Worm (Caenorhabditis elegans): ENCODE results near the gene C49F8.15.
A peak's percentile ranks its signal among the peaks of the same experiment; 100 is the strongest.

C49F8.15 gene

ce11 chrX:13358573-13358972, 3.8 kb downstream of the C49F8.15 start:
- TF ChIP-seq aly-2 (tag; optimal IDR thresholded peaks at IDR 0.05) (no peak), jun-1 (tag; optimal IDR thresholded peaks at IDR 0.05) (peak; percentile 93), nhr-23 (tag; optimal IDR thresholded peaks at IDR 0.05) (peak; percentile 87), hmg-11 (tag; optimal IDR thresholded peaks at IDR 0.05) (no peak), zag-1 (tag; optimal IDR thresholded peaks at IDR 0.05) (no peak), nhr-11 (tag; optimal IDR thresholded peaks at IDR 0.05) (peak; percentile 90), egl-5 (tag; optimal IDR thresholded peaks at IDR 0.05) (peak; percentile 32), nhr-25 (tag; optimal IDR thresholded peaks at IDR 0.05) (peak; percentile 89), nhr-76 (tag; optimal IDR thresholded peaks at IDR 0.05) (peak; percentile 54), elt-2 (tag; optimal IDR thresholded peaks at IDR 0.05) (peak; percentile 78), ceh-9 (tag; optimal IDR thresholded peaks at IDR 0.05) (no peak), nfya-1 (tag; optimal IDR thresholded peaks at IDR 0.05; ENCODE audit: insufficient read depth) (peak; percentile 63), lin-15B (tag; optimal IDR thresholded peaks at IDR 0.05) (no peak), elt-1 (tag; optimal IDR thresholded peaks at IDR 0.05) (no peak), eor-1 (tag; optimal IDR thresholded peaks at IDR 0.05) (no peak), ztf-4 (tag; optimal IDR thresholded peaks at IDR 0.05) (peak; percentile 12), mml-1 (tag; optimal IDR thresholded peaks at IDR 0.05) (peak; percentile 89), pha-4 (tag; optimal IDR thresholded peaks at IDR 0.05) (peak; percentile 95), tbx-2 (tag; optimal IDR thresholded peaks at IDR 0.05) (peak; percentile 80), elt-3 (tag; optimal IDR thresholded peaks at IDR 0.05) (peak in 2 of 3 experiments; percentile 33 to 61), lsy-12 (tag; optimal IDR thresholded peaks at IDR 0.05) (peak; percentile 59), fkh-10 (GFP tag; optimal IDR thresholded peaks at IDR 0.05) (peak; percentile 78), pqm-1 (tag; optimal IDR thresholded peaks at IDR 0.05) (peak; percentile 91), ama-1 (optimal IDR thresholded peaks at IDR 0.05) (peak; percentile 81), R02D3.7 (tag; optimal IDR thresholded peaks at IDR 0.05) (peak; percentile 18), nhr-28 (tag; optimal IDR thresholded peaks at IDR 0.05) (no peak), mdl-1 (tag; optimal IDR thresholded peaks at IDR 0.05) (peak; percentile 88), nhr-43 (tag; optimal IDR thresholded peaks at IDR 0.05; ENCODE audit: poor library complexity, severe bottlenecking) (peak; percentile 97), egl-27 (tag; optimal IDR thresholded peaks at IDR 0.05) (peak; percentile 69), skn-1 (tag; optimal IDR thresholded peaks at IDR 0.05) (no peak), nhr-12 (tag; optimal IDR thresholded peaks at IDR 0.05) (no peak)

- TF ChIP-seq nhr-43 (tag; optimal IDR thresholded peaks at IDR 0.05; ENCODE audit: poor library complexity, severe bottlenecking): peak; percentile 79
- TF ChIP-seq fkh-2 (tag; optimal IDR thresholded peaks at IDR 0.05): no peak
- TF ChIP-seq nhr-25 (tag; optimal IDR thresholded peaks at IDR 0.05): peak; percentile 44
Observed at ce11 chrX:13357673-13358072, 4.7 kb downstream of the C49F8.15 start.

- TF ChIP-seq mml-1 (tag; optimal IDR thresholded peaks at IDR 0.05) (peak; percentile 14), ceh-82 (tag; optimal IDR thresholded peaks at IDR 0.05) (no peak), jun-1 (tag; optimal IDR thresholded peaks at IDR 0.05) (peak; percentile 87), snpc-4 (tag; optimal IDR thresholded peaks at IDR 0.05) (no peak), nhr-67 (tag; optimal IDR thresholded peaks at IDR 0.05) (no peak), nhr-23 (tag; optimal IDR thresholded peaks at IDR 0.05) (peak; percentile 87), nhr-28 (tag; optimal IDR thresholded peaks at IDR 0.05) (no peak), lin-15B (tag; optimal IDR thresholded peaks at IDR 0.05) (no peak), nhr-43 (tag; optimal IDR thresholded peaks at IDR 0.05; ENCODE audit: poor library complexity, severe bottlenecking) (peak; percentile 90), skn-1 (tag; optimal IDR thresholded peaks at IDR 0.05) (no peak), ZK546.5 (tag; optimal IDR thresholded peaks at IDR 0.05) (no peak), aly-2 (tag; optimal IDR thresholded peaks at IDR 0.05) (no peak), fos-1 (tag; optimal IDR thresholded peaks at IDR 0.05) (no peak), daf-12 (tag; optimal IDR thresholded peaks at IDR 0.05) (no peak), mdl-1 (tag; optimal IDR thresholded peaks at IDR 0.05) (peak; percentile 86), ama-1 (optimal IDR thresholded peaks at IDR 0.05) (no peak), pqm-1 (tag; optimal IDR thresholded peaks at IDR 0.05) (peak; percentile 71), nhr-11 (tag; optimal IDR thresholded peaks at IDR 0.05) (peak; percentile 45), fkh-2 (tag; optimal IDR thresholded peaks at IDR 0.05) (no peak), unc-39 (tag; optimal IDR thresholded peaks at IDR 0.05) (no peak), lsy-12 (tag; optimal IDR thresholded peaks at IDR 0.05) (peak; percentile 24), ztf-11 (tag; optimal IDR thresholded peaks at IDR 0.05) (no peak), pha-4 (tag; optimal IDR thresholded peaks at IDR 0.05) (peak; percentile 21), nfya-1 (tag; optimal IDR thresholded peaks at IDR 0.05; ENCODE audit: insufficient read depth) (peak; percentile 44), ceh-9 (tag; optimal IDR thresholded peaks at IDR 0.05) (no peak), nhr-12 (tag; optimal IDR thresholded peaks at IDR 0.05) (no peak), nhr-76 (tag; optimal IDR thresholded peaks at IDR 0.05) (peak; percentile 43), nhr-25 (tag; optimal IDR thresholded peaks at IDR 0.05) (peak; percentile 87), ztf-4 (tag; optimal IDR thresholded peaks at IDR 0.05) (no peak), egl-27 (tag; optimal IDR thresholded peaks at IDR 0.05) (peak; percentile 85), unc-62 (GFP tag; optimal IDR thresholded peaks at IDR 0.05) (peak; percentile 68), tbx-2 (tag; optimal IDR thresholded peaks at IDR 0.05) (peak; percentile 60), egl-5 (tag; optimal IDR thresholded peaks at IDR 0.05) (no peak), R02D3.7 (tag; optimal IDR thresholded peaks at IDR 0.05) (peak; percentile 45), elt-2 (tag; optimal IDR thresholded peaks at IDR 0.05) (peak; percentile 83), nhr-77 (tag; optimal IDR thresholded peaks at IDR 0.05) (no peak), ceh-16 (tag; optimal IDR thresholded peaks at IDR 0.05) (no peak), elt-3 (tag; optimal IDR thresholded peaks at IDR 0.05) (peak in 1 of 3 experiments; percentile 75), sea-2 (GFP tag; optimal IDR thresholded peaks at IDR 0.05) (no peak), elt-1 (tag; optimal IDR thresholded peaks at IDR 0.05) (no peak), fkh-10 (GFP tag; optimal IDR thresholded peaks at IDR 0.05) (no peak), ceh-28 (tag; optimal IDR thresholded peaks at IDR 0.05) (no peak), zag-1 (tag; optimal IDR thresholded peaks at IDR 0.05) (no peak)
Observed at ce11 chrX:13356469-13356868, 5.9 kb downstream of the C49F8.15 start.
